Worm (Caenorhabditis elegans): ENCODE data around the gene Y57G11B.8.

DNA sequence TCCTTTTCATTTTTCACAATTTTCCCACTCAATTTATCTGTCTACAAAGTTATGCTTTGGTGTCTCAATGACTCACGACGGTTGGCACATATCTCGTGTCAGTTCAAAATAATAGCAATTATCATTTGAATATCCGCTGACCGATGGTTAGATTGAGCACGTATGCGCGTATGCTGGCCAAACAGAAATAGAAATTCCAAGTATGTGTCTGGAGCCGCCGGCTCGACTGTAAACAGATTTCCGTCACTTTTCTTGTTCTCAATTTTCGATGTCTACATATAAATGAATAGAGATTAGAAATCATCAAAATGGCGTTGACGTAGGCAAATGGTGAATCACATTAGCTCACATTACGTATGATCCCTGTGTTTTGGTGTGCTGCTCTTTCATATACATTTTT, 42.6 kb upstream of the Y57G11B.8 start:
- TF ChIP-seq ztf-29 (GFP tag; IDR thresholded peaks at IDR 0.05) (no peak), flt-1 (GFP tag; IDR thresholded peaks at IDR 0.05) (no peak), tab-1 (GFP tag; IDR thresholded peaks at IDR 0.05) (no peak), T22C8.4 (GFP tag; IDR thresholded peaks at IDR 0.05) (no peak), ref-1 (GFP tag; conservative IDR thresholded peaks at IDR 0.05) (no peak), med-1 (GFP tag; optimal IDR thresholded peaks at IDR 0.05; ENCODE audit: insufficient read depth) (no peak)
